Worm (Caenorhabditis elegans) whole organism, young adult: ENCODE results near the gene dpf-7.

Experiments
- B0261.1 ChIP-seq: sonication (generic microtip); optimal IDR thresholded peaks from 2 replicates; lab custom pipeline; 2016; ENCODE audit warnings: mild to moderate bottlenecking, missing genetic modification characterization, moderate library complexity, missing compliant biosample characterization
- C17E4.6 ChIP-seq: fragments of 200-800 bp; sonication (Bioruptor generic); IDR thresholded peaks from 2 replicates; pipeline ENCODE4 v1.3.6; 2022; ENCODE audit warnings: missing genetic modification reagents, missing genetic modification characterization, missing compliant biosample characterization
- D2030.7 ChIP-seq: fragments of 200-800 bp; sonication (Bioruptor generic); IDR thresholded peaks from 2 replicates; pipeline ENCODE4 v1.3.6; 2022; ENCODE audit warnings: missing genetic modification reagents, missing genetic modification characterization, missing compliant biosample characterization
- F10E7.11 ChIP-seq: sonication (generic microtip); optimal IDR thresholded peaks from 2 replicates; lab custom pipeline; 2017; ENCODE audit warnings: mild to moderate bottlenecking, missing genetic modification characterization, moderate library complexity, missing compliant biosample characterization
- F22D6.2 ChIP-seq: sonication (generic microtip); optimal IDR thresholded peaks from 2 replicates; lab custom pipeline; 2016; ENCODE audit warnings: mild to moderate bottlenecking, missing genetic modification characterization, missing compliant biosample characterization
- F52B5.7 ChIP-seq: sonication (generic microtip); optimal IDR thresholded peaks from 2 replicates; lab custom pipeline; 2016; ENCODE audit warnings: mild to moderate bottlenecking, missing genetic modification characterization, missing compliant biosample characterization
- F57A8.1 ChIP-seq: fragments of 200-800 bp; sonication (Bioruptor generic); optimal IDR thresholded peaks from 2 replicates; lab custom pipeline; 2018; ENCODE audit warnings: mild to moderate bottlenecking, missing genetic modification characterization, moderate library complexity, missing compliant biosample characterization
- T07F8.4 ChIP-seq: sonication (generic microtip); optimal IDR thresholded peaks from 2 replicates; lab custom pipeline; 2016; ENCODE audit warnings: mild to moderate bottlenecking, missing genetic modification characterization, moderate library complexity, missing compliant biosample characterization
- Y53F4B.3 ChIP-seq: fragments of 200-800 bp; sonication (Bioruptor generic); IDR thresholded peaks from 2 replicates; pipeline ENCODE4 v1.3.6; 2022; ENCODE audit warnings: missing genetic modification reagents, missing genetic modification characterization, missing compliant biosample characterization
- Y56A3A.18 ChIP-seq: fragments of 200-800 bp; sonication (Bioruptor generic); IDR thresholded peaks from 2 replicates; pipeline ENCODE4 v1.3.6; 2022; ENCODE audit warnings: missing genetic modification reagents, missing genetic modification characterization, missing compliant biosample characterization
- atf-7 ChIP-seq: sonication (generic microtip); optimal IDR thresholded peaks from 2 replicates; lab custom pipeline; 2017; ENCODE audit warnings: mild to moderate bottlenecking, missing genetic modification characterization, missing compliant biosample characterization
- ccch-3 ChIP-seq: fragments of 200-800 bp; sonication (Bioruptor generic); optimal IDR thresholded peaks from 2 replicates; lab custom pipeline; 2018; ENCODE audit warnings: mild to moderate bottlenecking, missing genetic modification characterization, missing compliant biosample characterization
- cebp-1 ChIP-seq, 2 experiments: fragments of 200-800 bp in 1 of 2; sonication (Bioruptor generic) in 1 of 2; sonication (generic microtip) in 1 of 2; IDR thresholded peaks in 1 of 2; optimal IDR thresholded peaks in 1 of 2; 2 replicates each; pipeline versions ENCODE4 v1.3.6 to Lab custom; 2017 to 2022; ENCODE audit warnings: missing compliant biosample characterization in 2 of 2, missing genetic modification characterization in 2 of 2, mild to moderate bottlenecking in 1 of 2, missing genetic modification reagents in 1 of 2, moderate library complexity in 1 of 2
- cebp-2 ChIP-seq: fragments of 200-800 bp; sonication (Bioruptor generic); IDR thresholded peaks from 2 replicates; pipeline ENCODE4 v1.3.6; 2022; ENCODE audit warnings: missing genetic modification characterization, missing compliant biosample characterization
- ceh-100 ChIP-seq: fragments of 200-800 bp; sonication (Bioruptor generic); IDR thresholded peaks from 2 replicates; pipeline ENCODE4 v1.3.6; 2022; ENCODE audit warnings: missing genetic modification reagents, missing genetic modification characterization, missing compliant biosample characterization
- ceh-91 ChIP-seq: fragments of 200-800 bp; sonication (Bioruptor generic); IDR thresholded peaks from 2 replicates; pipeline ENCODE4 v1.3.6; 2022; ENCODE audit warnings: missing genetic modification reagents, missing genetic modification characterization, missing compliant biosample characterization
- dox-1 ChIP-seq: fragments of 200-800 bp; sonication (Bioruptor generic); IDR thresholded peaks from 2 replicates; pipeline ENCODE4 v1.3.6; 2022; ENCODE audit warnings: missing genetic modification reagents, missing genetic modification characterization, missing compliant biosample characterization
- egl-18 ChIP-seq: fragments of 200-800 bp; sonication (Bioruptor generic); IDR thresholded peaks from 2 replicates; pipeline ENCODE4 v1.3.6; 2022; ENCODE audit warnings: missing genetic modification reagents, missing genetic modification characterization, missing compliant biosample characterization
- egl-44 ChIP-seq: fragments of 200-800 bp; sonication (Bioruptor generic); IDR thresholded peaks from 2 replicates; pipeline ENCODE4 v1.3.6; 2022; ENCODE audit warnings: missing genetic modification reagents, missing genetic modification characterization, missing compliant biosample characterization
- gei-17 ChIP-seq: fragments of 200-800 bp; sonication (Bioruptor generic); optimal IDR thresholded peaks from 2 replicates; lab custom pipeline; 2018; ENCODE audit warnings: mild to moderate bottlenecking, missing genetic modification characterization, missing compliant biosample characterization
- him-1 ChIP-seq: sonication (generic microtip); optimal IDR thresholded peaks from 2 replicates; lab custom pipeline; 2016; ENCODE audit warnings: missing genotype, missing genetic modification reagents, missing genetic modification characterization, missing compliant biosample characterization
- hmg-1.2 ChIP-seq: fragments of 200-800 bp; sonication (Bioruptor generic); IDR thresholded peaks from 2 replicates; pipeline ENCODE4 v1.3.6; 2022; ENCODE audit warnings: missing genetic modification reagents, missing genetic modification characterization, missing compliant biosample characterization
- hrde-1 ChIP-seq: sonication (generic microtip); optimal IDR thresholded peaks from 2 replicates; lab custom pipeline; 2016; ENCODE audit warnings: missing genetic modification characterization, mild to moderate bottlenecking, missing compliant biosample characterization, moderate library complexity, missing genotype, missing genetic modification reagents, borderline replicate concordance
- let-607 ChIP-seq, 2 experiments: fragments of 200-800 bp in 1 of 2; sonication (Bioruptor generic) in 1 of 2; sonication (generic microtip) in 1 of 2; optimal IDR thresholded peaks; 2 replicates each; lab custom pipeline; 2016 to 2018; ENCODE audit warnings: mild to moderate bottlenecking in 2 of 2, missing compliant biosample characterization in 2 of 2, missing genetic modification characterization in 2 of 2, moderate library complexity in 2 of 2, missing genotype in 1 of 2
- madf-8 ChIP-seq: fragments of 200-800 bp; sonication (Bioruptor generic); conservative IDR thresholded peaks from 2 replicates; pipeline ENCODE4 v1.3.6; 2022; ENCODE audit warnings: missing genetic modification reagents, missing genetic modification characterization, missing compliant biosample characterization
- nfya-2 ChIP-seq: fragments of 200-800 bp; sonication (Bioruptor generic); IDR thresholded peaks from 2 replicates; pipeline ENCODE4 v1.3.6; 2022; ENCODE audit warnings: missing genetic modification reagents, missing genetic modification characterization, missing compliant biosample characterization
- nhr-80 ChIP-seq: sonication (generic microtip); optimal IDR thresholded peaks from 2 replicates; lab custom pipeline; 2016; ENCODE audit warnings: missing genetic modification characterization, missing compliant biosample characterization
- pbrm-1 ChIP-seq: fragments of 200-800 bp; sonication (Bioruptor generic); IDR thresholded peaks from 2 replicates; pipeline ENCODE4 v1.3.6; 2022; ENCODE audit warnings: missing genetic modification reagents, missing genetic modification characterization, missing compliant biosample characterization
- pha-4 ChIP-seq: fragments of 150-350 bp; sonication (generic microtip); optimal IDR thresholded peaks from 2 replicates; lab custom pipeline; 2014; ENCODE audit warnings: missing biosample characterization, missing genetic modification reagents, missing genetic modification characterization
- rcor-1 ChIP-seq: fragments of 200-800 bp; sonication (Bioruptor generic); IDR thresholded peaks from 2 replicates; pipeline ENCODE4 v1.3.6; 2022; ENCODE audit warnings: missing genetic modification reagents, missing genetic modification characterization, missing compliant biosample characterization
- snpc-1.1 ChIP-seq: sonication (generic microtip); optimal IDR thresholded peaks from 2 replicates; lab custom pipeline; 2017; ENCODE audit warnings: missing genetic modification characterization, mild to moderate bottlenecking, missing compliant biosample characterization, antibody characterized with exemption, moderate library complexity, missing genotype, missing genetic modification reagents; ENCODE audit not compliant: insufficient read depth
- sptf-2 ChIP-seq: fragments of 200-800 bp; sonication (Bioruptor generic); optimal IDR thresholded peaks from 2 replicates; lab custom pipeline; 2018; ENCODE audit warnings: mild to moderate bottlenecking, missing genetic modification characterization, missing compliant biosample characterization
- tlf-1 ChIP-seq: fragments of 200-800 bp; sonication (Bioruptor generic); optimal IDR thresholded peaks from 2 replicates; lab custom pipeline; 2018; ENCODE audit warnings: mild to moderate bottlenecking, missing genetic modification characterization, missing compliant biosample characterization
- unc-130 ChIP-seq: sonication (generic microtip); optimal IDR thresholded peaks from 2 replicates; lab custom pipeline; 2016; ENCODE audit warnings: missing genetic modification reagents, missing genetic modification characterization, missing compliant biosample characterization
- unc-62 ChIP-seq: fragments of 150-350 bp; optimal IDR thresholded peaks from 2 replicates; lab custom pipeline; 2014; ENCODE audit warnings: missing biosample characterization, missing genetic modification reagents, missing genetic modification characterization
- zim-3 ChIP-seq: sonication (generic microtip); optimal IDR thresholded peaks from 2 replicates; lab custom pipeline; 2017; ENCODE audit warnings: mild to moderate bottlenecking, missing genetic modification characterization, moderate library complexity, missing compliant biosample characterization
- ztf-22 ChIP-seq: fragments of 200-800 bp; sonication (Bioruptor generic); optimal IDR thresholded peaks from 2 replicates; lab custom pipeline; 2018; ENCODE audit warnings: mild to moderate bottlenecking, missing genetic modification characterization, moderate library complexity, missing compliant biosample characterization
- ztf-26 ChIP-seq: sonication (generic microtip); optimal IDR thresholded peaks from 2 replicates; lab custom pipeline; 2017; ENCODE audit warnings: missing genetic modification characterization, missing compliant biosample characterization

dpf-7 gene

ce11 chrIV:4821843-4822242, 19.4 kb upstream of the dpf-7 start:
- TF ChIP-seq unc-62 (GFP tag; lab: Kevin White, UChicago) = peak; percentile 2
- peak; percentile 81 for TF ChIP-seq nhr-80 (tag; lab: Kevin White, UChicago)
- peak in 1 of 2 experiments; percentile 24 for TF ChIP-seq let-607 (tag; optimal IDR thresholded peaks at IDR 0.05; lab: Kevin White, UChicago)
- TF ChIP-seq Y53F4B.3 (GFP tag; lab: Robert Waterston, UW) = no peak

ce11 chrIV:4821054-4821453, 18.7 kb upstream of the dpf-7 start, which contains the start of gene H06H21.8:
Gene H06H21.8, minus strand, starts transcription at chrIV:4821131.
- no peak for TF ChIP-seq tlf-1 (GFP tag; lab: Kevin White, UChicago)
- no peak for TF ChIP-seq ztf-26 (tag; lab: Kevin White, UChicago)
- TF ChIP-seq him-1 = no peak
- TF ChIP-seq dox-1 (GFP tag; lab: Robert Waterston, UW) = no peak
- TF ChIP-seq ztf-22 = peak; percentile 4
- no peak for TF ChIP-seq hmg-1.2
- no peak for TF ChIP-seq pbrm-1
- no peak for TF ChIP-seq snpc-1.1 (tag; lab: Kevin White, UChicago)
- TF ChIP-seq hrde-1 (tag; lab: Kevin White, UChicago) = no peak
- TF ChIP-seq egl-44 (GFP tag; lab: Robert Waterston, UW) = no peak
- no peak for TF ChIP-seq ccch-3 (GFP tag; lab: Kevin White, UChicago)
- no peak for TF ChIP-seq ceh-91 (GFP tag; lab: Robert Waterston, UW)
- TF ChIP-seq pha-4 (tag; lab: Kevin White, UChicago) = peak; percentile 14
- TF ChIP-seq cebp-1 (GFP tag; IDR thresholded peaks at IDR 0.05; lab: Robert Waterston, UW) = no peak
- TF ChIP-seq cebp-1 (tag; optimal IDR thresholded peaks at IDR 0.05; lab: Kevin White, UChicago) = peak; percentile 45
- no peak for TF ChIP-seq B0261.1 (tag; lab: Kevin White, UChicago)
- no peak for TF ChIP-seq unc-130 (GFP tag; lab: Kevin White, UChicago)
- no peak for TF ChIP-seq F57A8.1
- no peak for TF ChIP-seq F10E7.11 (tag; lab: Kevin White, UChicago)
- TF ChIP-seq Y56A3A.18 (GFP tag; lab: Robert Waterston, UW) = 0 out of 2 replicates have a peak, but pooled peaks have one; percentile 46
- TF ChIP-seq cebp-2 (GFP tag; lab: Robert Waterston, UW) = no peak
- TF ChIP-seq Y53F4B.3 (GFP tag; lab: Robert Waterston, UW) = no peak
- no peak for TF ChIP-seq T07F8.4 (tag; lab: Kevin White, UChicago)
- no peak for TF ChIP-seq F52B5.7 (tag; lab: Kevin White, UChicago)
- no peak for TF ChIP-seq rcor-1 (GFP tag; lab: Robert Waterston, UW)
- peak; percentile 33 for TF ChIP-seq atf-7 (tag; lab: Kevin White, UChicago)
- TF ChIP-seq let-607 (tag; optimal IDR thresholded peaks at IDR 0.05; lab: Kevin White, UChicago) = peak; percentile 81 to 83
- TF ChIP-seq zim-3 (tag; lab: Kevin White, UChicago) = no peak
- peak; percentile 77 for TF ChIP-seq nhr-80 (tag; lab: Kevin White, UChicago)
- TF ChIP-seq C17E4.6 (GFP tag; lab: Robert Waterston, UW) = no peak
- no peak for TF ChIP-seq nfya-2 (GFP tag; lab: Robert Waterston, UW)

DNA sequence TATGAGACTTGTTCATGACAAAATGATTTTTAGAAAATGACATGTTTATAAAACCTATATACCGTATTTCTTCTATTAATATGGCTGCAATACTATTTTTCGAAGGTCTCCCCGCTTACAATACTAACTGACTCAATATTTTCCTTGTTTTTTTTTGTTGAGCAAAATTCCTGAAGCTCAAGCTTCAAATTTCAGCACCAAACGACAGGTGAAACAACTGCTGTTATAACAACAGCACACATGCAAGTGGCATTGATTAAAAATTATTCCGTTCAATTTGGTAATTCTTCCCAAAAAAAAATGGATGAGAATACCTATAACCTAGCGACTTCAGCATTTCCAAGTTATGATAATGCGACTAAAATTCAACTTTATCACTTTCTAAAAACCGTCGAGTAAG, 11.8 kb upstream of the dpf-7 start, which contains the start of gene srw-94:
srw-94 (plus strand) TSS at position 301 of the 400 bp plus-strand sequence.
- no peak for TF ChIP-seq ceh-100 (GFP tag; lab: Robert Waterston, UW)
- no peak for TF ChIP-seq madf-8 (GFP tag; lab: Robert Waterston, UW)
- TF ChIP-seq ztf-22 = no peak
- TF ChIP-seq D2030.7 (GFP tag; lab: Robert Waterston, UW) = no peak
- TF ChIP-seq sptf-2 (GFP tag; lab: Kevin White, UChicago) = no peak
- TF ChIP-seq Y53F4B.3 (GFP tag; lab: Robert Waterston, UW) = no peak
- no peak for TF ChIP-seq gei-17 (GFP tag; lab: Kevin White, UChicago)
- TF ChIP-seq F22D6.2 (tag; lab: Kevin White, UChicago) = no peak
- no peak for TF ChIP-seq egl-18 (GFP tag; lab: Robert Waterston, UW)
- TF ChIP-seq ceh-91 (GFP tag; lab: Robert Waterston, UW) = no peak
- TF ChIP-seq, all 124 proteins: peak for 0
